Fruit fly (Drosophila melanogaster) whole organism, prepupa: Measurements from ENCODE around the gene Cad87A.

Experiments
- Blimp-1 ChIP-seq: fragments of 200-800 bp; sonication (Bioruptor generic); optimal IDR thresholded peaks from 3 replicates; lab custom pipeline; 2017; ENCODE audit warnings: missing biosample characterization, missing genetic modification characterization, mild to moderate bottlenecking, moderate library complexity, missing genetic modification reagents
- CG10631 ChIP-seq: fragments of 200-800 bp; sonication (Bioruptor generic); optimal IDR thresholded peaks from 2 replicates; lab custom pipeline; 2016; ENCODE audit warnings: missing biosample characterization, missing genetic modification characterization
- CG10669 ChIP-seq: fragments of 200-800 bp; sonication (Bioruptor generic); optimal IDR thresholded peaks from 3 replicates; lab custom pipeline; 2018; ENCODE audit warnings: missing biosample characterization, mild to moderate bottlenecking, missing genetic modification characterization, moderate library complexity
- CG11762 ChIP-seq: fragments of 200-800 bp; sonication (Bioruptor generic); optimal IDR thresholded peaks from 3 replicates; lab custom pipeline; 2016; ENCODE audit warnings: missing biosample characterization, missing genetic modification characterization; ENCODE audit not compliant: insufficient read depth
- CG15336 ChIP-seq: fragments of 200-800 bp; sonication (Bioruptor generic); IDR thresholded peaks from 2 replicates; pipeline ENCODE4 v1.3.6; 2022; ENCODE audit warnings: missing biosample characterization, missing genetic modification characterization
- CG1621 ChIP-seq: fragments of 200-800 bp; sonication (Bioruptor generic); optimal IDR thresholded peaks from 3 replicates; lab custom pipeline; 2018; ENCODE audit warnings: missing biosample characterization, mild to moderate bottlenecking, missing genetic modification characterization
- CG3032 ChIP-seq: fragments of 200-800 bp; optimal IDR thresholded peaks from 2 replicates; lab custom pipeline; 2019; ENCODE audit warnings: missing biosample characterization, mild to moderate bottlenecking, missing genetic modification characterization, moderate library complexity
- CG31627 ChIP-seq: fragments of 200-800 bp; sonication (Bioruptor generic); optimal IDR thresholded peaks from 3 replicates; lab custom pipeline; 2016; ENCODE audit warnings: missing biosample characterization, missing genetic modification characterization
- CG32006 ChIP-seq: fragments of 200-800 bp; sonication (Bioruptor generic); optimal IDR thresholded peaks from 3 replicates; lab custom pipeline; 2017; ENCODE audit warnings: missing biosample characterization, mild to moderate bottlenecking, missing genetic modification characterization
- CG34406 ChIP-seq: fragments of 200-800 bp; sonication (Bioruptor generic); optimal IDR thresholded peaks from 3 replicates; lab custom pipeline; 2016; ENCODE audit warnings: missing biosample characterization, missing genetic modification characterization
- CG4318 ChIP-seq: fragments of 200-800 bp; sonication (Bioruptor generic); optimal IDR thresholded peaks from 3 replicates; lab custom pipeline; 2017; ENCODE audit warnings: missing biosample characterization, mild to moderate bottlenecking, missing genetic modification characterization
- CG6163 ChIP-seq: fragments of 200-800 bp; sonication (Bioruptor generic); IDR thresholded peaks from 3 replicates; pipeline ENCODE4 v1.3.6; 2022; ENCODE audit warnings: missing biosample characterization, missing genetic modification characterization
- CG6276 ChIP-seq: fragments of 200-800 bp; sonication (Bioruptor generic); optimal IDR thresholded peaks from 2 replicates; lab custom pipeline; 2017; ENCODE audit warnings: missing biosample characterization, mild to moderate bottlenecking, missing genetic modification characterization
- CG6792 ChIP-seq: fragments of 200-800 bp; sonication (Bioruptor generic); optimal IDR thresholded peaks from 3 replicates; lab custom pipeline; 2016; ENCODE audit warnings: missing biosample characterization, missing genetic modification characterization
- CG7368 ChIP-seq: fragments of 200-800 bp; sonication (Bioruptor generic); optimal IDR thresholded peaks from 3 replicates; lab custom pipeline; 2016; ENCODE audit warnings: missing biosample characterization, missing genetic modification characterization
- CG8119 ChIP-seq: fragments of 200-800 bp; sonication (Bioruptor generic); IDR thresholded peaks from 3 replicates; pipeline ENCODE4 v1.3.6; 2022; ENCODE audit warnings: missing biosample characterization, missing genetic modification characterization
- CG8319 ChIP-seq: fragments of 200-800 bp; sonication (Bioruptor generic); optimal IDR thresholded peaks from 3 replicates; lab custom pipeline; 2016; ENCODE audit warnings: missing biosample characterization, missing genetic modification characterization
- CG8632 ChIP-seq: fragments of 200-800 bp; sonication (Bioruptor generic); optimal IDR thresholded peaks from 3 replicates; lab custom pipeline; 2016; ENCODE audit warnings: missing biosample characterization, missing genetic modification characterization
- CG9139 ChIP-seq: fragments of 200-800 bp; sonication (Bioruptor generic); optimal IDR thresholded peaks from 3 replicates; lab custom pipeline; 2017; ENCODE audit warnings: missing biosample characterization, mild to moderate bottlenecking, missing genetic modification characterization
- Eip78C ChIP-seq: fragments of 200-800 bp; sonication (Bioruptor generic); peaks from one replicate; lab custom pipeline; 2016; ENCODE audit warnings: missing biosample characterization, missing genetic modification characterization
- Eip93F ChIP-seq: fragments of 200-800 bp; sonication (Bioruptor generic); optimal IDR thresholded peaks from 2 replicates; lab custom pipeline; 2016; ENCODE audit warnings: missing biosample characterization, mild to moderate bottlenecking, missing genetic modification characterization
- Ets21C ChIP-seq: fragments of 200-800 bp; sonication (Bioruptor generic); optimal IDR thresholded peaks from 3 replicates; lab custom pipeline; 2016; ENCODE audit warnings: missing biosample characterization, missing genetic modification characterization
- Ets96B ChIP-seq: fragments of 200-800 bp; optimal IDR thresholded peaks from 2 replicates; lab custom pipeline; 2019; ENCODE audit warnings: missing biosample characterization, mild to moderate bottlenecking, missing genetic modification characterization, moderate library complexity
- Gug ChIP-seq: fragments of 200-800 bp; sonication (Bioruptor generic); IDR thresholded peaks from 2 replicates; pipeline ENCODE4 v1.3.6; 2022; ENCODE audit warnings: missing biosample characterization, missing genetic modification characterization
- Hr39 ChIP-seq: fragments of 200-800 bp; sonication (Bioruptor generic); optimal IDR thresholded peaks from 2 replicates; lab custom pipeline; 2016; ENCODE audit warnings: missing biosample characterization, missing genetic modification characterization
- Hr4 ChIP-seq: fragments of 200-800 bp; sonication (Bioruptor generic); optimal IDR thresholded peaks from 3 replicates; lab custom pipeline; 2016; ENCODE audit warnings: missing biosample characterization, missing genetic modification characterization
- Met ChIP-seq: fragments of 200-800 bp; sonication (Bioruptor generic); optimal IDR thresholded peaks from 3 replicates; lab custom pipeline; 2016; ENCODE audit warnings: missing biosample characterization, missing genetic modification characterization
- OdsH ChIP-seq: fragments of 200-800 bp; sonication (Bioruptor generic); optimal IDR thresholded peaks from 3 replicates; lab custom pipeline; 2016; ENCODE audit warnings: missing biosample characterization, missing genetic modification characterization
- Smox ChIP-seq: fragments of 200-800 bp; sonication (Bioruptor generic); optimal IDR thresholded peaks from 3 replicates; lab custom pipeline; 2016; ENCODE audit warnings: missing biosample characterization, missing genetic modification characterization
- Sox102F ChIP-seq: fragments of 200-800 bp; sonication (Bioruptor generic); optimal IDR thresholded peaks from 2 replicates; lab custom pipeline; 2016; ENCODE audit warnings: missing biosample characterization, mild to moderate bottlenecking, missing genetic modification characterization
- Sox14 ChIP-seq: fragments of 200-800 bp; sonication (Bioruptor generic); optimal IDR thresholded peaks from 3 replicates; lab custom pipeline; 2016; ENCODE audit warnings: missing biosample characterization, missing genetic modification characterization
- Sox15 ChIP-seq: fragments of 200-800 bp; sonication (Bioruptor generic); optimal IDR thresholded peaks from 3 replicates; lab custom pipeline; 2016; ENCODE audit warnings: missing biosample characterization, missing genetic modification characterization
- achi ChIP-seq: fragments of 200-800 bp; sonication (Bioruptor generic); optimal IDR thresholded peaks from 3 replicates; lab custom pipeline; 2016; ENCODE audit warnings: missing biosample characterization, missing genetic modification characterization
- acj6 ChIP-seq: fragments of 200-800 bp; sonication (Bioruptor generic); optimal IDR thresholded peaks from 3 replicates; lab custom pipeline; 2016; ENCODE audit warnings: missing biosample characterization, missing genetic modification characterization
- dac ChIP-seq: fragments of 200-800 bp; sonication (Bioruptor generic); optimal IDR thresholded peaks from 2 replicates; lab custom pipeline; 2017; ENCODE audit warnings: missing biosample characterization, mild to moderate bottlenecking, missing genetic modification characterization
- dsx ChIP-seq: fragments of 200-800 bp; optimal IDR thresholded peaks from 3 replicates; lab custom pipeline; 2019; ENCODE audit warnings: missing biosample characterization, mild to moderate bottlenecking, missing genetic modification characterization, moderate library complexity; ENCODE audit not compliant: poor library complexity, severe bottlenecking
- eg ChIP-seq: fragments of 200-800 bp; sonication (Bioruptor generic); IDR thresholded peaks from 3 replicates; pipeline ENCODE4 v1.3.6; 2022; ENCODE audit warnings: missing biosample characterization, missing genetic modification characterization
- esn ChIP-seq: fragments of 200-800 bp; sonication (Bioruptor generic); optimal IDR thresholded peaks from 2 replicates; lab custom pipeline; 2016; ENCODE audit warnings: missing biosample characterization, mild to moderate bottlenecking, missing genetic modification characterization, moderate library complexity
- fd85E ChIP-seq: fragments of 200-800 bp; sonication (Bioruptor generic); optimal IDR thresholded peaks from 3 replicates; lab custom pipeline; 2016; ENCODE audit warnings: missing biosample characterization, missing genetic modification characterization
- fkh ChIP-seq: fragments of 200-800 bp; sonication (Bioruptor generic); optimal IDR thresholded peaks from 3 replicates; lab custom pipeline; 2017; ENCODE audit warnings: missing biosample characterization, mild to moderate bottlenecking, missing genetic modification characterization, moderate library complexity
- pdm3 ChIP-seq: fragments of 200-800 bp; sonication (Bioruptor generic); optimal IDR thresholded peaks from 3 replicates; lab custom pipeline; 2016; ENCODE audit warnings: missing biosample characterization, missing genetic modification characterization
- salr ChIP-seq, 2 experiments: fragments of 200-800 bp; sonication (Bioruptor generic); optimal IDR thresholded peaks; 3 replicates each; lab custom pipeline; 2016 to 2018; ENCODE audit warnings: missing biosample characterization in 2 of 2, missing genetic modification characterization in 2 of 2, mild to moderate bottlenecking in 1 of 2
- spab ChIP-seq: fragments of 200-800 bp; sonication (Bioruptor generic); optimal IDR thresholded peaks from 2 replicates; lab custom pipeline; 2017; ENCODE audit warnings: missing biosample characterization, mild to moderate bottlenecking, missing genetic modification characterization, missing genetic modification reagents
- ss ChIP-seq, 2 experiments: fragments of 200-800 bp; sonication (Bioruptor generic); optimal IDR thresholded peaks; 2 replicates in 1 of 2; 3 replicates in 1 of 2; lab custom pipeline; 2017 to 2018; ENCODE audit warnings: mild to moderate bottlenecking in 2 of 2, missing biosample characterization in 2 of 2, missing genetic modification characterization in 2 of 2, moderate library complexity in 1 of 2
- svp ChIP-seq: fragments of 200-800 bp; sonication (Bioruptor generic); peaks from one replicate; lab custom pipeline; 2016; ENCODE audit warnings: missing biosample characterization, missing genetic modification characterization
- vri ChIP-seq: fragments of 200-800 bp; sonication (Bioruptor generic); optimal IDR thresholded peaks from 3 replicates; lab custom pipeline; 2016; ENCODE audit warnings: missing biosample characterization, mild to moderate bottlenecking, missing genetic modification characterization

Gene Cad87A

DNA sequence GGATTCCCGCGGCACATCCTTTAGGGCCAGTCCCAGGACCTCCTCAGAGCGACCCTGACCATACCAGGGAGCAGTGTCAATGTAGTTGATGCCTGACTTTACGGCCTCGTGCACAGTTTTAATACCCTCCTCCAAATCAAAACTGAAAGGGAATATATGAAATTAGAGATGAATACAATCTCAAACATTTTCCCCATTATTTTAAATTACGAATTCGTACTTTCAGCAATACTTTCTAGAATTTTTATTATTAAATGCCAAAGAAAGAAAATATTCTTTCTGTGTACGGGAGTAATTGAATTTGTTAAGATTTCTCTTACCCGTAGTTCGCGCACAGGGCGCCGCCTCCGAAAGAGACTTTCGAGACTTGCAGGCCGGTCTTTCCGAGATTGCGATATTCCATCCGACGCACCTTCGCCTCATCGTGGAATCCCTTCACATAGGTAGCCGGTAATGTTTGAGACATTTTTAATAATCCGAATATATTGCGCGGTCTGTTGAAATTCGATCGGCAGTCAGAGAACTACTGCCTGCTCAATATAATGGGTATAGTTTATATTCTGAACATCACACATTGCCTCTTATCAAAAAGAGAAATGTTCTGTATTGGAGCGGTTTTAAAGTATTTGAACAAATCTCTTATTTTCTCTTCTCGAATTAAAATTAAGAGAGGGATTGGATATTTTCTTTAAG, 31.1 kb upstream of the Cad87A start, which contains the start of gene CG18547 (continued):
- TF ChIP-seq CG32006: peak; percentile 25
- peak; percentile 50 for TF ChIP-seq Sox14 (GFP tag; lab: Kevin White, UChicago)
- peak; percentile 82 for TF ChIP-seq svp (GFP tag; lab: Kevin White, UChicago)
- TF ChIP-seq CG1621 (tag; lab: Kevin White, UChicago): peak; percentile 59
- no peak for TF ChIP-seq CG9139 (GFP tag; lab: Kevin White, UChicago)
- no peak for TF ChIP-seq spab
- 0 out of 3 replicates have a peak, but pooled peaks have one; percentile 40 for TF ChIP-seq CG8119 (GFP tag; lab: Robert Waterston, UW)
- peak; percentile 84 for TF ChIP-seq Eip78C
- peak; percentile 62 for TF ChIP-seq Met (GFP tag; lab: Kevin White, UChicago)
- TF ChIP-seq eg (GFP tag; lab: Robert Waterston, UW): no peak
- 0 out of 2 replicates have a peak, but pooled peaks have one; percentile 20 for TF ChIP-seq Gug
- TF ChIP-seq salr (GFP tag; optimal IDR thresholded peaks at IDR 0.05; lab: Kevin White, UChicago): no peak
- TF ChIP-seq CG6792: peak; percentile 45
- peak; percentile 43 for TF ChIP-seq CG34406 (GFP tag; lab: Kevin White, UChicago)
- TF ChIP-seq fkh (GFP tag; lab: Kevin White, UChicago): no peak
- peak; percentile 48 for TF ChIP-seq Hr39 (GFP tag; lab: Kevin White, UChicago)
- no peak for TF ChIP-seq Blimp-1 (GFP tag; lab: Kevin White, UChicago)
- peak; percentile 26 for TF ChIP-seq Hr4 (GFP tag; lab: Kevin White, UChicago)
- TF ChIP-seq CG3032 (tag; lab: Kevin White, UChicago): peak; percentile 40
- peak; percentile 9 for TF ChIP-seq achi (GFP tag; lab: Kevin White, UChicago)
- TF ChIP-seq Eip93F (GFP tag; lab: Kevin White, UChicago): no peak

dm6 chr3R:11978278-11978677, 29.3 kb upstream of the Cad87A start:
- TF ChIP-seq CG6276 (GFP tag; lab: Kevin White, UChicago) (no peak), pdm3 (GFP tag; lab: Kevin White, UChicago) (no peak), svp (GFP tag; lab: Kevin White, UChicago) (peak; percentile 92), CG11762 (GFP tag; lab: Kevin White, UChicago) (no peak), CG10669 (GFP tag; lab: Kevin White, UChicago) (no peak), acj6 (GFP tag; lab: Kevin White, UChicago) (no peak), spab (no peak), CG7368 (no peak), OdsH (GFP tag; lab: Kevin White, UChicago) (no peak), Ets21C (GFP tag; lab: Kevin White, UChicago) (no peak), CG8119 (GFP tag; lab: Robert Waterston, UW) (no peak), vri (GFP tag; lab: Kevin White, UChicago) (peak; percentile 5), dsx (no peak)
- TF ChIP-seq, all 60 proteins: peak for 2

DNA sequence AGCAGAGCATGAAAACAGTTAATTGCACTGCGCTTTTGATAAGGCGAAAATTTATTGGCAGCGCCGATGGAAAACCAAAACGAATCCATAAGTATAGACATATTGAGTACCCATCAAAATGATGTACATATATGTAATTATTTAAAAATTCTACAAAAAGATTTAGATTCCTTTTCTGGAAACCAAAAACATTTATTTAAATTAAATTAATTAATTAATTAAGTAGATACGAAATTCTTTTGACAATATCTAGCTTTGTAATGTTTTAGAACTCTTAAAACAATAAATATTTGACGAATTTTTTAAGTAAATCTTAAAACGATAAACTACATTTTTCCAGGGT, 28.4 kb upstream of the Cad87A start:
- TF ChIP-seq CG8319 (GFP tag; lab: Kevin White, UChicago) (no peak), CG6163 (GFP tag; lab: Robert Waterston, UW) (0 out of 3 replicates have a peak, but pooled peaks have one; percentile 6), Eip78C (peak; percentile 43), CG1621 (tag; lab: Kevin White, UChicago) (no peak), CG4318 (GFP tag; lab: Kevin White, UChicago) (no peak), CG8119 (GFP tag; lab: Robert Waterston, UW) (peak; percentile 63; the same call in 2 of the 3 replicates), dsx (no peak), fkh (GFP tag; lab: Kevin White, UChicago) (no peak), dac (GFP tag; lab: Kevin White, UChicago) (no peak), Smox (GFP tag; lab: Kevin White, UChicago) (no peak), CG11762 (GFP tag; lab: Kevin White, UChicago) (no peak), CG8632 (GFP tag; lab: Kevin White, UChicago) (no peak), CG10631 (no peak), Sox102F (GFP tag; lab: Kevin White, UChicago) (no peak), svp (GFP tag; lab: Kevin White, UChicago) (peak; percentile 75), Ets96B (tag; lab: Kevin White, UChicago) (peak; percentile 27), CG6276 (GFP tag; lab: Kevin White, UChicago) (peak; percentile 50), CG31627 (GFP tag; lab: Kevin White, UChicago) (no peak), Sox15 (GFP tag; lab: Kevin White, UChicago) (no peak), esn (peak; percentile 34), Ets21C (GFP tag; lab: Kevin White, UChicago) (no peak), CG15336 (GFP tag; lab: Robert Waterston, UW) (peak; percentile 66), fd85E (no peak), Blimp-1 (GFP tag; lab: Kevin White, UChicago) (no peak), vri (GFP tag; lab: Kevin White, UChicago) (no peak), ss (GFP tag; optimal IDR thresholded peaks at IDR 0.05; lab: Kevin White, UChicago) (no peak)
